Worm (Caenorhabditis elegans) whole organism, L1 larva: ENCODE measurements around the gene cest-32.

Experiments used
- Y116A8C.19 ChIP-seq: sonication (generic microtip); optimal IDR thresholded peaks from 2 replicates; lab custom pipeline; 2016; ENCODE audit warnings: missing compliant biosample characterization, missing genetic modification characterization, borderline replicate concordance
- alr-1 ChIP-seq: fragments of 200-800 bp; sonication (Bioruptor generic); optimal IDR thresholded peaks from 2 replicates; lab custom pipeline; 2018; ENCODE audit warnings: borderline replicate concordance, mild to moderate bottlenecking, missing genetic modification characterization, missing compliant biosample characterization
- ceh-82 ChIP-seq, 3 experiments: fragments of 150-350 bp in 1 of 3; sonication (generic microtip) in 2 of 3; optimal IDR thresholded peaks; 2 replicates each; lab custom pipeline; 2014 to 2017; ENCODE audit warnings: missing biosample characterization in 3 of 3, missing genetic modification characterization in 3 of 3
- efl-1 ChIP-seq, 4 experiments: fragments of 150-350 bp; optimal IDR thresholded peaks in 3 of 4; peaks in 1 of 4; 1 replicate in 1 of 4; 2 replicates in 3 of 4; lab custom pipeline; 2014; ENCODE audit warnings: missing biosample characterization in 2 of 4, missing genetic modification characterization in 2 of 4, missing genetic modification reagents in 2 of 4
- fos-1 ChIP-seq: fragments of 150-350 bp; optimal IDR thresholded peaks from 2 replicates; lab custom pipeline; 2014; ENCODE audit warnings: missing biosample characterization, missing genetic modification characterization
- irx-1 ChIP-seq: sonication (generic microtip); optimal IDR thresholded peaks from 2 replicates; lab custom pipeline; 2016; ENCODE audit warnings: missing genetic modification characterization, missing compliant biosample characterization
- lin-39 ChIP-seq: fragments of 150-350 bp; optimal IDR thresholded peaks from 2 replicates; lab custom pipeline; 2014; ENCODE audit warnings: missing biosample characterization, missing genetic modification reagents, missing genetic modification characterization
- lir-3 ChIP-seq: sonication (generic microtip); optimal IDR thresholded peaks from 2 replicates; lab custom pipeline; 2016; ENCODE audit warnings: mild to moderate bottlenecking, missing genetic modification characterization, moderate library complexity, missing compliant biosample characterization; ENCODE audit not compliant: poor library complexity
- mdl-1 ChIP-seq, 2 experiments: fragments of 150-350 bp; optimal IDR thresholded peaks; 2 replicates each; lab custom pipeline; 2014 to 2017; ENCODE audit warnings: missing biosample characterization in 2 of 2, missing genetic modification characterization in 2 of 2, inconsistent platforms in 1 of 2
- nhr-20 ChIP-seq: sonication (generic microtip); optimal IDR thresholded peaks from 2 replicates; lab custom pipeline; 2016; ENCODE audit warnings: mild to moderate bottlenecking, missing genetic modification characterization, missing compliant biosample characterization
- pqm-1 ChIP-seq: sonication (generic microtip); optimal IDR thresholded peaks from 3 replicates; lab custom pipeline; 2017; ENCODE audit warnings: missing biosample characterization, missing genetic modification characterization
- skn-1 ChIP-seq: fragments of 150-350 bp; optimal IDR thresholded peaks from 2 replicates; lab custom pipeline; 2014; ENCODE audit warnings: missing biosample characterization, missing genetic modification characterization
- snpc-4 ChIP-seq: fragments of 150-350 bp; optimal IDR thresholded peaks from 2 replicates; lab custom pipeline; 2014; ENCODE audit warnings: missing biosample characterization, missing genetic modification characterization
- unc-130 ChIP-seq: fragments of 150-350 bp; optimal IDR thresholded peaks from 2 replicates; lab custom pipeline; 2017; ENCODE audit warnings: missing biosample characterization, missing genetic modification characterization, inconsistent platforms
- unc-62 ChIP-seq: fragments of 150-350 bp; optimal IDR thresholded peaks from 2 replicates; lab custom pipeline; 2014; ENCODE audit warnings: missing biosample characterization, missing genetic modification reagents, missing genetic modification characterization
- vab-15 ChIP-seq: sonication (generic microtip); optimal IDR thresholded peaks from 2 replicates; lab custom pipeline; 2017; ENCODE audit warnings: missing genotype, mild to moderate bottlenecking, missing genetic modification characterization, missing compliant biosample characterization

The cest-32 gene

ce11 chrV:5181612-5182011, 52.1 kb downstream of the cest-32 start, which contains the start of gene C03A7.2:
TSS of gene C03A7.2 (plus strand) at chrV:5181912.
- TF ChIP-seq efl-1 (optimal IDR thresholded peaks at IDR 0.05; lab: Kevin White, UChicago), result no peak
- TF ChIP-seq efl-1 (GFP tag; optimal IDR thresholded peaks at IDR 0.05 in 1 of 2; lab: Kevin White, UChicago), result no peak
- no peak for TF ChIP-seq pqm-1 (tag; lab: Kevin White, UChicago)
- no peak for TF ChIP-seq lir-3 (tag; lab: Kevin White, UChicago)
- TF ChIP-seq snpc-4 (tag; lab: Kevin White, UChicago), result no peak
- TF ChIP-seq fos-1 (tag; lab: Kevin White, UChicago), result no peak
- no peak for TF ChIP-seq mdl-1 (tag; optimal IDR thresholded peaks at IDR 0.05; lab: Kevin White, UChicago)
- no peak for TF ChIP-seq nhr-20
- no peak for TF ChIP-seq alr-1 (tag; lab: Kevin White, UChicago)
- no peak for TF ChIP-seq irx-1 (tag; lab: Kevin White, UChicago)
- TF ChIP-seq skn-1 (tag; lab: Kevin White, UChicago), result no peak
- no peak for TF ChIP-seq lin-39 (tag; lab: Kevin White, UChicago)
- TF ChIP-seq vab-15 (tag; lab: Kevin White, UChicago), result no peak
- TF ChIP-seq ceh-82 (tag; optimal IDR thresholded peaks at IDR 0.05; lab: Kevin White, UChicago), result no peak
- no peak for TF ChIP-seq Y116A8C.19 (tag; lab: Kevin White, UChicago)
- TF ChIP-seq unc-62 (GFP tag; lab: Kevin White, UChicago), result no peak
- TF ChIP-seq unc-130 (tag; lab: Kevin White, UChicago), result no peak
- TF ChIP-seq, all 84 proteins: peak for 0
